Worm (Caenorhabditis elegans) whole organism, young adult: ENCODE measurements around the gene F22E5.7.

ENCODE experiments used
- B0019.2 ChIP-seq: fragments of 200-800 bp; sonication (Bioruptor generic); conservative IDR thresholded peaks from 2 replicates; pipeline ENCODE4 v1.3.6; 2022; ENCODE audit warnings: missing genetic modification reagents, missing genetic modification characterization, missing compliant biosample characterization
- B0261.1 ChIP-seq: sonication (generic microtip); optimal IDR thresholded peaks from 2 replicates; lab custom pipeline; 2016; ENCODE audit warnings: mild to moderate bottlenecking, missing genetic modification characterization, moderate library complexity, missing compliant biosample characterization
- F37B4.10 ChIP-seq: fragments of 200-800 bp; sonication (Bioruptor generic); IDR thresholded peaks from 2 replicates; pipeline ENCODE4 v1.3.6; 2022; ENCODE audit warnings: missing genetic modification characterization, missing compliant biosample characterization
- Y67H2A.10 ChIP-seq: fragments of 200-800 bp; sonication (Bioruptor generic); conservative IDR thresholded peaks from 2 replicates; pipeline ENCODE4 v1.3.6; 2022; ENCODE audit warnings: missing genetic modification reagents, missing genetic modification characterization, missing compliant biosample characterization
- attf-6 ChIP-seq: fragments of 200-800 bp; sonication (Bioruptor generic); IDR thresholded peaks from 2 replicates; pipeline ENCODE4 v1.3.6; 2022; ENCODE audit warnings: missing genetic modification reagents, missing genetic modification characterization, missing compliant biosample characterization
- ccch-3 ChIP-seq: fragments of 200-800 bp; sonication (Bioruptor generic); optimal IDR thresholded peaks from 2 replicates; lab custom pipeline; 2018; ENCODE audit warnings: mild to moderate bottlenecking, missing genetic modification characterization, missing compliant biosample characterization
- chd-7 ChIP-seq: sonication (generic microtip); optimal IDR thresholded peaks from 2 replicates; lab custom pipeline; 2016; ENCODE audit warnings: mild to moderate bottlenecking, missing genetic modification characterization, moderate library complexity, missing compliant biosample characterization
- dox-1 ChIP-seq: fragments of 200-800 bp; sonication (Bioruptor generic); IDR thresholded peaks from 2 replicates; pipeline ENCODE4 v1.3.6; 2022; ENCODE audit warnings: missing genetic modification reagents, missing genetic modification characterization, missing compliant biosample characterization
- dpff-1 ChIP-seq: sonication (generic microtip); optimal IDR thresholded peaks from 2 replicates; lab custom pipeline; 2017; ENCODE audit warnings: mild to moderate bottlenecking, missing genetic modification characterization, missing compliant biosample characterization
- dpl-1 ChIP-seq: fragments of 150-350 bp; optimal IDR thresholded peaks from 2 replicates; lab custom pipeline; 2014; ENCODE audit warnings: missing biosample characterization, missing genetic modification reagents, missing genetic modification characterization
- efl-1 ChIP-seq: fragments of 150-350 bp; optimal IDR thresholded peaks from 2 replicates; lab custom pipeline; 2014; ENCODE audit warnings: missing biosample characterization, missing genetic modification reagents, missing genetic modification characterization
- egrh-3 ChIP-seq: fragments of 200-800 bp; sonication (Bioruptor generic); IDR thresholded peaks from 2 replicates; pipeline ENCODE4 v1.3.6; 2022; ENCODE audit warnings: missing genetic modification reagents, missing genetic modification characterization, missing compliant biosample characterization
- gei-17 ChIP-seq: fragments of 200-800 bp; sonication (Bioruptor generic); optimal IDR thresholded peaks from 2 replicates; lab custom pipeline; 2018; ENCODE audit warnings: mild to moderate bottlenecking, missing genetic modification characterization, missing compliant biosample characterization
- hlh-26 ChIP-seq: fragments of 200-800 bp; sonication (Bioruptor generic); conservative IDR thresholded peaks from 2 replicates; pipeline ENCODE4 v1.3.6; 2022; ENCODE audit warnings: missing genetic modification reagents, missing genetic modification characterization, missing compliant biosample characterization
- lin-54 ChIP-seq: fragments of 200-800 bp; sonication (Bioruptor generic); optimal IDR thresholded peaks from 2 replicates; lab custom pipeline; 2018; ENCODE audit warnings: mild to moderate bottlenecking, missing genetic modification characterization, missing compliant biosample characterization
- madf-6 ChIP-seq: fragments of 200-800 bp; sonication (Bioruptor generic); IDR thresholded peaks from 2 replicates; pipeline ENCODE4 v1.3.6; 2022; ENCODE audit warnings: missing genetic modification reagents, missing genetic modification characterization, missing compliant biosample characterization
- mcd-1 ChIP-seq: fragments of 200-800 bp; sonication (Bioruptor generic); IDR thresholded peaks from 2 replicates; pipeline ENCODE4 v1.3.6; 2022; ENCODE audit warnings: missing genetic modification reagents, missing genetic modification characterization, missing compliant biosample characterization
- mel-28 ChIP-seq: sonication (generic microtip); optimal IDR thresholded peaks from 2 replicates; lab custom pipeline; 2016; ENCODE audit warnings: borderline replicate concordance, mild to moderate bottlenecking, missing genetic modification characterization, missing compliant biosample characterization
- nfyb-1 ChIP-seq: fragments of 200-800 bp; sonication (Bioruptor generic); IDR thresholded peaks from 2 replicates; pipeline ENCODE4 v1.3.6; 2022; ENCODE audit warnings: missing genetic modification reagents, missing genetic modification characterization, missing compliant biosample characterization
- nhr-27 ChIP-seq: fragments of 200-800 bp; sonication (Bioruptor generic); optimal IDR thresholded peaks from 2 replicates; lab custom pipeline; 2018; ENCODE audit warnings: mild to moderate bottlenecking, missing genetic modification characterization, moderate library complexity, missing compliant biosample characterization
- nhr-90 ChIP-seq: sonication (generic microtip); optimal IDR thresholded peaks from 2 replicates; lab custom pipeline; 2016; ENCODE audit warnings: missing genotype, mild to moderate bottlenecking, missing genetic modification characterization, missing compliant biosample characterization
- snpc-3.4 ChIP-seq: sonication (generic microtip); optimal IDR thresholded peaks from 2 replicates; lab custom pipeline; 2017; ENCODE audit warnings: missing genetic modification characterization, mild to moderate bottlenecking, missing compliant biosample characterization, antibody characterized with exemption, moderate library complexity, missing genotype, missing genetic modification reagents
- sptf-2 ChIP-seq: fragments of 200-800 bp; sonication (Bioruptor generic); optimal IDR thresholded peaks from 2 replicates; lab custom pipeline; 2018; ENCODE audit warnings: mild to moderate bottlenecking, missing genetic modification characterization, missing compliant biosample characterization
- zfh-2 ChIP-seq: fragments of 200-800 bp; sonication (Bioruptor generic); conservative IDR thresholded peaks from 2 replicates; pipeline ENCODE4 v1.3.6; 2022; ENCODE audit warnings: missing genetic modification reagents, missing genetic modification characterization, missing compliant biosample characterization
- ztf-28 ChIP-seq: fragments of 200-800 bp; sonication (Bioruptor generic); IDR thresholded peaks from 2 replicates; pipeline ENCODE4 v1.3.6; 2022; ENCODE audit warnings: missing genetic modification reagents, missing genetic modification characterization, missing compliant biosample characterization

F22E5.7 gene

ce11 chrII:2627154-2627799, 14.6 kb upstream of the F22E5.7 start, which contains the start of gene sri-71:
Gene sri-71 (plus strand): TSS chrII:2627749.
- TF ChIP-seq egrh-3 (GFP tag; lab: Robert Waterston, UW) (peak; percentile 87; the same call in 1 of the 2 replicates), dox-1 (GFP tag; lab: Robert Waterston, UW) (0 out of 2 replicates have a peak, but pooled peaks have one; percentile 26), chd-7 (tag; lab: Kevin White, UChicago) (peak; percentile 4), nhr-27 (tag; lab: Kevin White, UChicago) (no peak), zfh-2 (GFP tag; lab: Robert Waterston, UW) (peak; percentile 91), nhr-90 (tag; lab: Kevin White, UChicago) (no peak), attf-6 (GFP tag; lab: Robert Waterston, UW) (no peak)

ce11 chrII:2628401-2628800, 13.5 kb upstream of the F22E5.7 start:
- TF ChIP-seq egrh-3 (GFP tag; lab: Robert Waterston, UW) (peak; percentile 81; the same call in 1 of the 2 replicates), madf-6 (GFP tag; lab: Robert Waterston, UW) (no peak), F37B4.10 (GFP tag; lab: Robert Waterston, UW) (0 out of 2 replicates have a peak, but pooled peaks have one; percentile 52), mcd-1 (GFP tag; lab: Robert Waterston, UW) (0 out of 2 replicates have a peak, but pooled peaks have one; percentile 22), gei-17 (GFP tag; lab: Kevin White, UChicago) (no peak), ztf-28 (GFP tag; lab: Robert Waterston, UW) (no peak), zfh-2 (GFP tag; lab: Robert Waterston, UW) (peak; percentile 85), dpff-1 (tag; lab: Kevin White, UChicago) (no peak)

- no peak for TF ChIP-seq B0261.1
- no peak for TF ChIP-seq dpl-1 (GFP tag; lab: Kevin White, UChicago)
- TF ChIP-seq, all 124 proteins: peak for 0
Observed at ce11 chrII:2629270-2629669, 12.6 kb upstream of the F22E5.7 start, which contains the start of gene sri-37. Gene sri-37 (plus strand): TSS chrII:2629570.

ce11 chrII:2631169-2631568, 10.7 kb upstream of the F22E5.7 start, which contains the start of gene D2062.1:
Gene D2062.1 (plus strand): TSS chrII:2631469.
- no peak for TF ChIP-seq snpc-3.4 (tag; lab: Kevin White, UChicago)
- TF ChIP-seq, all 124 proteins: peak for 0

- TF ChIP-seq chd-7 (tag; lab: Kevin White, UChicago) (no peak), nhr-27 (tag; lab: Kevin White, UChicago) (no peak), ccch-3 (GFP tag; lab: Kevin White, UChicago) (no peak), dpff-1 (tag; lab: Kevin White, UChicago) (no peak), nfyb-1 (no peak), Y67H2A.10 (no peak)
Observed at ce11 chrII:2637359-2637758, 4.5 kb upstream of the F22E5.7 start, which contains the start of gene F22E5.21. Gene F22E5.21 (minus strand): TSS chrII:2637459.

- TF ChIP-seq mcd-1 (GFP tag; lab: Robert Waterston, UW) (peak; percentile 85), B0019.2 (GFP tag; lab: Robert Waterston, UW) (no peak), mel-28 (tag; lab: Kevin White, UChicago) (no peak), dpl-1 (GFP tag; lab: Kevin White, UChicago) (peak; percentile 54), efl-1 (GFP tag; lab: Kevin White, UChicago) (peak; percentile 30), lin-54 (GFP tag; lab: Kevin White, UChicago) (peak; percentile 50), hlh-26 (GFP tag; lab: Robert Waterston, UW) (no peak), sptf-2 (GFP tag; lab: Kevin White, UChicago) (no peak)
- TF ChIP-seq, all 124 proteins: peak for 4
Observed at ce11 chrII:2638062-2638461, 3.8 kb upstream of the F22E5.7 start, which contains the start of gene F22E5.9. Gene F22E5.9 (plus strand): TSS chrII:2638388.
